Worm (Caenorhabditis elegans): ENCODE data around the gene Y49E10.29.

ce11 chrIII:12420256-12420655 lies 48.7 kb upstream of the Y49E10.29 start:
- TF ChIP-seq sox-4 (tag; optimal IDR thresholded peaks at IDR 0.05) (no peak), efl-1 (optimal IDR thresholded peaks at IDR 0.05) (no peak), efl-1 (GFP tag; optimal IDR thresholded peaks at IDR 0.05 in 1 of 2) (no peak), mdl-1 (tag; optimal IDR thresholded peaks at IDR 0.05) (no peak), egl-27 (tag; optimal IDR thresholded peaks at IDR 0.05) (no peak), snpc-4 (tag; optimal IDR thresholded peaks at IDR 0.05) (no peak), mep-1 (tag; optimal IDR thresholded peaks at IDR 0.05) (no peak), skn-1 (tag; optimal IDR thresholded peaks at IDR 0.05) (no peak), ceh-82 (tag; optimal IDR thresholded peaks at IDR 0.05) (no peak), unc-62 (GFP tag; optimal IDR thresholded peaks at IDR 0.05) (no peak), unc-86 (tag; optimal IDR thresholded peaks at IDR 0.05) (no peak), sptf-1 (tag; optimal IDR thresholded peaks at IDR 0.05) (no peak), lir-3 (tag; optimal IDR thresholded peaks at IDR 0.05; ENCODE audit: poor library complexity) (no peak), ceh-63 (GFP tag; optimal IDR thresholded peaks at IDR 0.05) (no peak)

Data from whole organism, L1 larva.